Worm (Caenorhabditis elegans): ENCODE results near the gene lin-24.
A peak's percentile ranks its signal among the peaks of the same experiment; 100 is the strongest.

lin-24 gene

DNA sequence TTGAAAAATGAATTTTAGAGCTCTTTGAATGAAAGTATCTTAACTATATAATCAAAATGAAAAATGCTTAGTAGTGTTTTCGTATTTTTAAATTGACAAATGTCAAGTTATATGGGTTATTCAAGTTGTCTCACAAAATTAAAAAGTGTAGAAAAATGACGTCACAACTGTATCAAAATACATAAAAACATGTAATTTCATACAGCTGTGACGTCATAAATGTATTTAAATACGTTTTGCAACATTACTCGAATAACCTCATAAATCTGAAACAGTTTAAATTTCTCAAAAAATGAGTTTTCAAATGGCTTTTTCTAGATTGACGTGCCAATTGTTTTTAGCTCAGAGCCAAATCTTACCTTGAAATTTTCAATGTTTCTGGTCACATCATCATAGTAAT, 19.6 kb upstream of the lin-24 start:
- TF ChIP-seq him-1 (tag; optimal IDR thresholded peaks at IDR 0.05) (no peak), W03F9.2 (tag; optimal IDR thresholded peaks at IDR 0.05) (no peak), dao-5 (tag; optimal IDR thresholded peaks at IDR 0.05) (no peak)

DNA sequence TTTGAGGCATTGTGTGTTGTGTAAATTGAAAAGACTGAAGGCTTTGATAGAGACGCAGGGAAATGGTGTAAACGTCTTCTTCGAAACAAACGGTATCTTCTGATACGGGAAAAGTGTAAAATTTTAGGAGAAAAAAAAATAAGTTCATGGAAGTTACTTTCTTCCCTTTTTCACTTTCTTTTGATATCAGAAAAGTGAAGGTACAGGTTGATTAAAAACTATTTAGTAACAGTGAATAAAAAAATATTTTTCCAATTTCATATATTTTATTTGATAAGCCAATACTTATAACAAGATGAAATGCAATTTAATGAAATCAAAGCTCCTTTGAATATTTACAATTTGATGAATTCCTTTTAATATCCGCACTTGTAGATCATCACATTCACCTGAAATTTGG, 19.0 kb upstream of the lin-24 start, which contains the start of gene col-129:
TSS of gene col-129 (minus strand) at position 101 of the 400 bp plus-strand sequence.
- TF ChIP-seq W03F9.2 (tag; optimal IDR thresholded peaks at IDR 0.05) (no peak), him-1 (tag; optimal IDR thresholded peaks at IDR 0.05) (no peak), dao-5 (tag; optimal IDR thresholded peaks at IDR 0.05) (no peak)

DNA sequence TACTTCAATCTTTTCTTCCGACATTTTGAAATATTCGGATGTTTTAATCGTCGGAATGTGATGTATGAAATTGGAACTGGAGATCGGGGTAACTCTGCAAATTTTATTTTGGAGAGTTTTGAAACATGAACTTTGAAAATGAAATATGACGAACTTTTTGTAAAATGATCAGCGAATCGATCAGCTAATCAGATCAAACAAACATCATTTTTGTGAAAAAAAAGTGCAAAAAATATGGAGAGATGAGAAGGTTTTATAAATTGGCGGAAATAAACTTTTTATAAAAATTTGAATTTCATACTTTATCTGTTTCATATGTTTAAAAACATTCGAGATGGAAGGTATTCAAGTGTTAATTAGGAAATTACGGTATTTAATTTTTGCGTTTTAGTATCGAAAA, 17.8 kb upstream of the lin-24 start, which contains the start of gene dlc-2:
TSS of gene dlc-2 (minus strand) at position 101 of the 400 bp plus-strand sequence.
- TF ChIP-seq dao-5 (tag; optimal IDR thresholded peaks at IDR 0.05) (no peak), W03F9.2 (tag; optimal IDR thresholded peaks at IDR 0.05) (no peak), him-1 (tag; optimal IDR thresholded peaks at IDR 0.05) (no peak)

DNA sequence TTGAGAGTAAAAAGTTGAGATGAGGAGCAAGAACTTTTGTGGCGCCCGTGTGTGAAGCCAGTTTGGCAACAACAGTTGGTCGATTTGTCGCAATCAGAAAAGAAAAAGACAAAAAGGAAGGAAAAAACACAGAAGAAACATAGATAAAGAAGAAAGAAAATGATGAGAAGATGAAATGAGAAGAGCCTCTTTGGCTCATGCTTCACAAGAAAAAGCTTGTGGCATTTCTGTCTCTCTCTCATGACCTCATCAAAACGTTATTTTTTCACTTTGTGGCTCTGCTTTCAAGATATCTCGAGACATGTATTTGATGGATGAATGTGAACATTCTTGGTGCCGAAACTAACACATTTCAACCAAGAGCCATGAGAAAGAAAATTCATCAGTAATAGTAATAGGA, 16.2 kb upstream of the lin-24 start:
- TF ChIP-seq W03F9.2 (tag; optimal IDR thresholded peaks at IDR 0.05) = no peak
- no peak for TF ChIP-seq dao-5 (tag; optimal IDR thresholded peaks at IDR 0.05)
- TF ChIP-seq him-1 (tag; optimal IDR thresholded peaks at IDR 0.05) = no peak

DNA sequence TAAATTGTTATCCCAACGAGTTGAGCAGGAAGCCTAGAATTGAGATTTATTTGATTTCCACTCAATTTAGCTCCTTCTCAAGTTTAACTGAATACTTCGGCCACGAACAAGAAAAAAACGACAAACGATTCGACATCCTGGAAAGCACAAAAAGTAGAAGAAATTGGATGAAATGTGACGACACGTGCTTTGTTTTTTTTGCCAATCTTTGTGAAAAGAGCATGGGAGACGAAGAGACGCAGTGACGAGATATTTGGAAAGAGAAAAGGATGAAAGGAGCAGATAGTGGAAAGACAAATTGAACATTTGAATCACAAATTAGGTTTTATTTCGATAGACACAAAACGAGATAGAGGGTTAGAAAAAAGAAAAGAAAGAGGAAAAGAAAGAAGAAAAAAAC, 14.8 kb upstream of the lin-24 start:
- no peak for TF ChIP-seq dao-5 (tag; optimal IDR thresholded peaks at IDR 0.05)
- TF ChIP-seq him-1 (tag; optimal IDR thresholded peaks at IDR 0.05) = no peak
- no peak for TF ChIP-seq W03F9.2 (tag; optimal IDR thresholded peaks at IDR 0.05)

DNA sequence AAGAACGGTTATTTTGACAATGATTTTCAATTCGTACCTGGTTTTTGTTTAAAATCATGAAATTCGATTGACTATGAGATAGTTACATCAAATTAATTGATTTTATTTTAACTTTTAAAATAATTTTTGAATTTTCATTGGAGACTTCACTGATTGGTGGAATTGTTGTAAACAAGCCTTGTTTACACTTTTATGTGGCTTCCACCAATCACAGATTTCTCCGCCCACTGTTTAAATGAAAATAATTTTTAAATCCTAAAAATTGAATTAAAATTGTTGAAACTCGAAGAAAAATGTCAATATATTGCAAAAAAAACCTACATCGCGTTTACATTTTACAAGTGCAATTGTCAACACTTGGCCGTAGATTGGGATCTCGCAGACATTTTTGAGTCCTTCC, 8.8 kb upstream of the lin-24 start:
- no peak for TF ChIP-seq him-1 (tag; optimal IDR thresholded peaks at IDR 0.05)

DNA sequence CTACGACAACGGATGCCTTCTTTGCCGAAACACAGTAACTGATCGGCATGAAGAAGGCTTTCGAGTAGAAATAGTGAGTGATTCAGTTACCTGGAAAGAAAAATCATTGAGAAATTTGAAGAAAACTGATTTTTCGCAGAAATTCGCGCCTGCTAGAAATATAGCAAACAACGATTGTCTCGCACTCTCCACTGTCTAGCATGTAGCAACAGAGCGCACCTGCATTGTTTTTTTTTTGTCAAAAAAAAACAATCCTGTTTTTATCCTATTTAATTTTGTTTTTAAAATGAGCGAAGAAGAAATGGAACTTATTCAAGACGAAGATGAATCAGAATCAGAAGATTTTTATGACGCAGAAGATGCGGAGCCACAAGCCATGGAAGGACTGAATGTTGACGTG, 8.2 kb upstream of the lin-24 start, which contains the start of the genes ddb-1 and M18.6:
TSS of gene ddb-1 (minus strand) at position 90 of the 400 bp plus-strand sequence.
TSS of gene M18.6 (plus strand) at position 235 of the 400 bp plus-strand sequence.
- no peak for TF ChIP-seq dao-5 (tag; optimal IDR thresholded peaks at IDR 0.05)
- TF ChIP-seq him-1 (tag; optimal IDR thresholded peaks at IDR 0.05) = no peak
- peak; percentile 53 for TF ChIP-seq W03F9.2 (tag; optimal IDR thresholded peaks at IDR 0.05)

DNA sequence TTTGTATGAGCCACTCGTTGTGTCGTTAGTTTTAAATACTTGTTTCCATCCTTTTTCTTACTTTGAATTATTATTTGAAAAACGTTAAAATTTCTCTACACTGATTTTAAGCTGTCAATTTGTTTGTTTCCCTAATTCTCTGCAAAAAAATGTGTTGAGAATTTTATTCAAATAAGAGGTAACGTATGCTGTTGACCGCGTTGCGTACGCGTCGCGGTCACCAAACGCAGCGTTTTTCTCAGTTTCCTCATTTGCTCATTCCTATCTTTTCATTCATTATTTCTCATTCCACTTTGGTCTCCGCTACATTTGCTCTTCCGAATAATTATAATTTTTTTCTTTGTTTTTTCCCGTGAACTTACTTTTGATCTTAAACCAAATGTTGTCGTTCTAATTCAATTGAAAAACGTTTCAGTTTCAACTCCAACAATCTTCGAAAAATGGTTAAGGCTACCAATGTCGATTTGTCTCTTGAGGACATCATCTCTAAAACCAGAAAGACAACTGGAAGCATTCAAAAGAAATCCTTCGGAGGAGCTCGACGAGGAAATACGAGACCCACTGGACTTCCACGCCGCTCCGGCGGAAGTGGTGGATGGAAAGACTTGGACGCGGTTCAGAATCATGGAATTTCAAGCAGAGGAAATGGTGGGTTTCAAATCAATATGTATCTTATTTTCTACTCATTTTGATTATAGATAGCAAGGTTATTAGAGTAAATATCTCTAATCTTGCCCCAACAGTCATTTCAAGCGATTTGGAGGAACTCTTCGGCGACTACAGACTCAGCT, 6.2 kb upstream of the lin-24 start, which contains the start of gene aly-3:
TSS of gene aly-3 (plus strand) at position 409 of the 791 bp plus-strand sequence.
- TF ChIP-seq W03F9.2 (tag; optimal IDR thresholded peaks at IDR 0.05) (no peak), him-1 (tag; optimal IDR thresholded peaks at IDR 0.05) (no peak), dao-5 (tag; optimal IDR thresholded peaks at IDR 0.05) (no peak)

DNA sequence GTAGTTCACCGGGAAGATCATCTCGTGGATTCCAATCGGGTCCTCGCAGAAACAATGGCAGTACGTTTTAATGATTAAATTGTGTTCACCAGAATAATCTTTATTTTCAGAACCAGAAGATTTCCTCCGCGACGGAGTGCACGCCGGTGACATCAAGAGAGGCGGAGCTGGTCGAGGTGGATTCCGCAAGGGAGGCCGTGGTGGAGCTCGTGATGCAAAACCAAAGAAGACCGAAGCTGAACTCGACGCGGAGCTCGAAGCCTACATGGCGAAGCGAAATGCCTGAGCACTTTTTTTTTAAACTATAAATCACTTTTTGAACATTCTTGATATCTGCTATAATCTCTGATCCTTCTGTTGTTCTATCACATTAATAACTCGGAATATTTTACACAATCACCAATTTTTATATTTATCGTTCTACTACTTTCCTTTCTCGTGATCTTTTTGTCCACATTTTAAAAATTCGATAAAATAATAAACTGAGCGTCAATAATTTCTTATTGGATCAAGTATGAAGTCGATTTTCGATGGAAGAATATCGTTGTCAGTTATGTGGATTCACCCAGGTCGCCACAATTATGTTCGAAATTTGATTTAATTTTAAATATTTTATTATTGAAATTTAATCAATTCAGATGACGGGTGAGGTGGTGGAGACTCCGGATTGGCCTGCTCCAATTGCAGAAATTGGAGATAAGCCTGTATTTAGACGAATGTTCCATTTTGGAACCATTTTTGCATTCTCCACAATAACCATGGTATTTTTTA, 4.8 kb upstream of the lin-24 start, which contains the start of gene dhhc-6:
TSS of gene dhhc-6 (plus strand) at position 639 of the 771 bp plus-strand sequence.
- TF ChIP-seq W03F9.2 (tag; optimal IDR thresholded peaks at IDR 0.05) = no peak
- TF ChIP-seq dao-5 (tag; optimal IDR thresholded peaks at IDR 0.05) = no peak
- TF ChIP-seq him-1 (tag; optimal IDR thresholded peaks at IDR 0.05) = no peak

DNA sequence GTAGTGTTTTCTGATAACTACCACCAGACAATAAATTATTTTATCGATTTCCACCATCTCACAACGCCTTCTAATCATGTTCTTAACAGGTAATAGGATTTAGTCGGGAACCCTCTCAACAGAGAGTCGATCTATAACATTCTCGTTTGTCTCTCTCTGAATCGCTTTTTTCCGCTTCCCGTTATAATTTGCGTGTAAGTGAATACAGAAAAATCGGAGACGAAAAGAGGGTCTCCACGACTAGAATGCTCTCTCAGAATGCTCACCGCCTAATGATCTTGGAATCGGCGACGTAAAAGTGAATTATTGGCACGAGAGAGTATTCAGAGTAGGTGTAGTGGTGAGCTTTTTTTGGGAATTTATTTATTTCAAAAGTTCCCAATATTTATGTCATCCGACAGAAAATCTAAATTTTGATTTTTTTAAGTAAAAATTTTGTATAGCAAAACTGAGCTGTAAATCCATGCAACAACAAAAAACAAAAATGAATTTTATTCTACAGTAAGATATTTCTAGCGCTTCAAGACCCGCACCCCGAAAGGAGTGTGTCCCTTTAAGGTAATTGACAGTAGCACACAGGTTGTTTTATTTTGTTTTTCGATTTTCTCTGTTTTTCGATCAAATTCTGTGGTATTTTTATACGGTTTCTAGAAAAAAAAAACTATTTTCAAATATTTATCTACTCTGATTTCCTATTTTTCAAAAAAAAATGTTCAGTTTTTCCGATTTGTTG, 2.4 kb upstream of the lin-24 start:
- no peak for TF ChIP-seq dao-5 (tag; optimal IDR thresholded peaks at IDR 0.05)
- TF ChIP-seq him-1 (tag; optimal IDR thresholded peaks at IDR 0.05) = no peak
- no peak for TF ChIP-seq W03F9.2 (tag; optimal IDR thresholded peaks at IDR 0.05)

DNA sequence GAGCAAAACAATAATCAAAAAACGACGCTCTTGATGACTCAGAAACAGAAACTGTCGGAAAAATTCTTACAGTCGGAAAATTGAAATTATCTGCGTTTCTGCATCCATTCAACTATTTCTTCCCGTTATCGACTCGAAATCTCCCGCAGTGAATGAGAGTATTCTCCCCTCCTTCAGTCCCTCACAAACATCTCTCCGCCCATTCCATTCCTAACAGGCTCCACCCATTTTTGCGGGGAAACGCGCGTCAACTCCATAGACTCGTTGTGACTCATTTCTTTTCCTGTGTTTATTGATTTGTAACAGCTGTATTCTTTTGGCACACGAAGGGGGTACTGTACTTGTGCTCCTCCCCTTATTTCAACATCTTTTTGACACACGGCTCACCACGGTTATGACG, 1.5 kb upstream of the lin-24 start:
- TF ChIP-seq W03F9.2 (tag; optimal IDR thresholded peaks at IDR 0.05) = no peak
- TF ChIP-seq him-1 (tag; optimal IDR thresholded peaks at IDR 0.05) = no peak
- no peak for TF ChIP-seq dao-5 (tag; optimal IDR thresholded peaks at IDR 0.05)

DNA sequence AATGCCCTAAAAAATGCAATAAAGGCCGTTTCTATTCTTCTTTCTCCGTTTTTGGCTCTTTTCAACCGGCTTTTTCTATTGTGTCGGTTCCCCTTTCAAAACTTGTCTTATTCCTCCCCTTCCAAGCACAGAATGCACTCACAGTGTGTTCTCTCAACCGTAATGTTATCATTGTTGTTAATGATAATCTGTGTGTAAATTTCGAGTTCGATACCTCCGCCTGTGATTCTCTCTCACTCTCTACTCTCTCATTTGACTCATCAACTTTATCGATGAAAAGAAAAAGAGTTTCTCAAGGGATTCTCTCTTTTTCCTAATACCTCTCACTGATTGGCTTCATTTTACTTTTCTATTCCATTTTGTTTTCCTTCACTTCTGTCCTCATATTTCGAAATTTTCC, 596 bp upstream of the lin-24 start:
- no peak for TF ChIP-seq dao-5 (tag; optimal IDR thresholded peaks at IDR 0.05)
- no peak for TF ChIP-seq W03F9.2 (tag; optimal IDR thresholded peaks at IDR 0.05)
- TF ChIP-seq him-1 (tag; optimal IDR thresholded peaks at IDR 0.05) = no peak

DNA sequence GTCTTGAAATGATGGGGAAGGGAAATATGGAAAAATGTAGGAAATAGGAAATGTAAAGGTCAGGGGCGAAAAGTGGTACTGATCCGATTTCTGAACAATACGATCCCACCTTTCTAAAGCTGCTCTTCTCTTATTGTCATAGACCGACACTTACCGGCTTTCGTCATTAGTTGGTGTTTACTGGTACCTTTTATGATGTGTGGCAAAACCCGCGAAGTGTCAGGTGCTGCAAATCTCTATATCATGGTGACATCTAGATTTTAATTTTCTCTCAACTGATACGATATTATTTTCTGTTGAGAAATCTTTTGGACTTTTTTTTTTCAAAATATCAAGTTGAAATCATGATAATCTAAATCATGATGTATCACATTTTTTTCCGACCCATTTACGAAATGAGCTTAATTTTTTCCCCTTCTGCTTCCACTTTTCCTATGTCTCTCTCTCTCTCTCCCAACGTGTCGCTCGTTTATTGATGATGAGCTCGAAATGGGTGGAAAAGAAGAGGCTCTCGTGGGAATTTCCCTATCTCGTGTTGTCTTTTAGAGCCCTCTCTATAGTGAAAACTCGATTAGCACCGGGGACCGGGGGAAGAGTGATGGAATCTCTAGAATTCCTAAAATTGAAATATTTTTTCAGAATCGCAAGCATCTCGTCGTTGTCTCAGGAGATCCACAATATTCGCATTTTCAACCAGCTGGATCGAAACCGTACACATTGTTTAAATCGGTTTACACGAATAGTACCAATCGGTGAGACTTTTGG, 2.2 kb downstream of the lin-24 start:
- no peak for TF ChIP-seq him-1 (tag; optimal IDR thresholded peaks at IDR 0.05)
- TF ChIP-seq W03F9.2 (tag; optimal IDR thresholded peaks at IDR 0.05) = no peak

Data from whole organism, L4/young adult.